Worm (Caenorhabditis elegans) whole organism, early embryonic: ENCODE measurements around the gene C40H5.2.

ENCODE experiments used
- B0310.2 ChIP-seq: sonication (generic microtip); optimal IDR thresholded peaks from 2 replicates; lab custom pipeline; 2016; ENCODE audit warnings: mild to moderate bottlenecking, missing genetic modification characterization, missing compliant biosample characterization
- F13C5.2 ChIP-seq: sonication (generic microtip); optimal IDR thresholded peaks from 2 replicates; lab custom pipeline; 2017; ENCODE audit warnings: mild to moderate bottlenecking, missing genetic modification characterization, inconsistent platforms, missing compliant biosample characterization
- aly-1 ChIP-seq: sonication (generic microtip); optimal IDR thresholded peaks from 2 replicates; lab custom pipeline; 2016; ENCODE audit warnings: missing genetic modification characterization, missing compliant biosample characterization
- ama-1 ChIP-seq: fragments of 150-350 bp; optimal IDR thresholded peaks from 2 replicates; lab custom pipeline; 2014
- ceh-13 ChIP-seq: fragments of 200-800 bp; sonication (Bioruptor generic); optimal IDR thresholded peaks from 2 replicates; lab custom pipeline; 2018; ENCODE audit warnings: mild to moderate bottlenecking, missing genetic modification characterization, missing compliant biosample characterization
- ets-7 ChIP-seq: sonication (generic microtip); optimal IDR thresholded peaks from 2 replicates; lab custom pipeline; 2016; ENCODE audit warnings: missing genotype, missing genetic modification characterization, missing compliant biosample characterization
- flt-1 ChIP-seq: fragments of 200-800 bp; sonication (Bioruptor generic); IDR thresholded peaks from 2 replicates; pipeline ENCODE4 v1.3.6; 2022; ENCODE audit warnings: missing genetic modification characterization, missing compliant biosample characterization
- hmbx-1 ChIP-seq: sonication (generic microtip); optimal IDR thresholded peaks from 2 replicates; lab custom pipeline; 2016; ENCODE audit warnings: mild to moderate bottlenecking, missing genetic modification characterization, missing compliant biosample characterization
- pes-1 ChIP-seq: fragments of 200-800 bp; sonication (Bioruptor generic); IDR thresholded peaks from 2 replicates; pipeline ENCODE4 v1.3.6; 2022; ENCODE audit warnings: missing genetic modification reagents, missing genetic modification characterization, missing compliant biosample characterization

DNA sequence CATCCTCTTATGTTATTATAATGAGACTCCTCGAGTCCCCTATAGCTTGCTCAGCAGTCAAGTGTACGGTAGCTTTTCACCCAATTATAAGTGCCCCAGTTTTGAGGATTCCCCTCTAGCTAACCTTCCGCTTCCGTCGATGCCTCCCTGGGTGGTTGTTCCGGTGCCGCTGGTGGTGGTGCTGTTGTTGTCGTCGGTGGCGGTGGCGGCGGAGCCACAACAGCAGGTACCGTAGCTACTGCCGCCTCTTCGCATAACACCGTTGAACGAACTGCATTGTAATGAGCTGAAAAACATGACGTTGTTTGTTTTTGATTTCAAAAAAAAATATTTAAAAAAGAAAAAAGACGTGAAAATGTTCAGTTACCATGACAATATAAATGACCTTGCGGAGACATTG is 20.6 kb downstream of the C40H5.2 start:
- no peak for TF ChIP-seq flt-1
- no peak for TF ChIP-seq ama-1 (lab: Kevin White, UChicago)
- TF ChIP-seq ets-7 (tag; lab: Kevin White, UChicago): no peak
- no peak for TF ChIP-seq ceh-13 (GFP tag; lab: Kevin White, UChicago)
- TF ChIP-seq F13C5.2 (tag; lab: Kevin White, UChicago): no peak
- no peak for TF ChIP-seq pes-1 (GFP tag; lab: Robert Waterston, UW)
- TF ChIP-seq B0310.2 (tag; lab: Kevin White, UChicago): no peak
- no peak for TF ChIP-seq aly-1 (tag; lab: Kevin White, UChicago)
- no peak for TF ChIP-seq hmbx-1
